Fruit fly (Drosophila melanogaster) whole organism, embryonic: ENCODE measurements around the gene CG46059.

ENCODE experiments used
- Atf3 ChIP-seq: fragments of 200-800 bp; sonication (Bioruptor generic); optimal IDR thresholded peaks from 3 replicates; lab custom pipeline; 2016; ENCODE audit warnings: missing biosample characterization, missing genetic modification characterization
- CG10274 ChIP-seq: fragments of 200-800 bp; sonication (Bioruptor generic); optimal IDR thresholded peaks from 3 replicates; lab custom pipeline; 2017; ENCODE audit warnings: missing biosample characterization, mild to moderate bottlenecking, missing genetic modification characterization
- CG10366 ChIP-seq: fragments of 200-800 bp; sonication (Bioruptor generic); IDR thresholded peaks from 2 replicates; pipeline ENCODE4 v1.3.6; 2022; ENCODE audit warnings: missing biosample characterization, missing genetic modification characterization
- CG10543 ChIP-seq: fragments of 200-800 bp; sonication (Bioruptor generic); optimal IDR thresholded peaks from 3 replicates; lab custom pipeline; 2017; ENCODE audit warnings: missing biosample characterization, mild to moderate bottlenecking, missing genetic modification characterization, moderate library complexity
- CG11247 ChIP-seq: fragments of 200-800 bp; sonication (Bioruptor generic); IDR thresholded peaks from 2 replicates; pipeline ENCODE4 v1.3.6; 2022; ENCODE audit warnings: missing biosample characterization, missing genetic modification characterization
- CG11504 ChIP-seq: fragments of 200-800 bp; sonication (Bioruptor generic); optimal IDR thresholded peaks from 3 replicates; lab custom pipeline; 2019; ENCODE audit warnings: missing biosample characterization, mild to moderate bottlenecking, missing genetic modification characterization, moderate library complexity
- CG13424 ChIP-seq: fragments of 200-800 bp; sonication (Bioruptor generic); optimal IDR thresholded peaks from 2 replicates; lab custom pipeline; 2019; ENCODE audit warnings: missing biosample characterization, mild to moderate bottlenecking, missing genetic modification characterization, moderate library complexity
- CG14710 ChIP-seq: fragments of 200-800 bp; sonication (Bioruptor generic); optimal IDR thresholded peaks from 3 replicates; lab custom pipeline; 2019; ENCODE audit warnings: missing biosample characterization, mild to moderate bottlenecking, missing genetic modification characterization, moderate library complexity
- CG17829 ChIP-seq: fragments of 200-800 bp; optimal IDR thresholded peaks from 2 replicates; lab custom pipeline; 2019; ENCODE audit warnings: missing biosample characterization, mild to moderate bottlenecking, missing genetic modification characterization, moderate library complexity
- CG1832 ChIP-seq: fragments of 200-800 bp; sonication (Bioruptor generic); optimal IDR thresholded peaks from 2 replicates; lab custom pipeline; 2017; ENCODE audit warnings: missing biosample characterization, mild to moderate bottlenecking, missing genetic modification characterization, inconsistent platforms
- CG18764 ChIP-seq: fragments of 200-800 bp; sonication (Bioruptor generic); optimal IDR thresholded peaks from 3 replicates; lab custom pipeline; 2016; ENCODE audit warnings: missing biosample characterization, missing genetic modification characterization
- CG2120 ChIP-seq: fragments of 200-800 bp; sonication (Bioruptor generic); optimal IDR thresholded peaks from 3 replicates; lab custom pipeline; 2016; ENCODE audit warnings: missing biosample characterization, missing genetic modification characterization
- CG2202 ChIP-seq: fragments of 200-800 bp; sonication (Bioruptor generic); optimal IDR thresholded peaks from 2 replicates; lab custom pipeline; 2018; ENCODE audit warnings: missing biosample characterization, mild to moderate bottlenecking, missing genetic modification characterization
- CG32532 ChIP-seq: fragments of 200-800 bp; sonication (Bioruptor generic); IDR thresholded peaks from 2 replicates; pipeline ENCODE4 v1.3.6; 2022; ENCODE audit warnings: missing biosample characterization, missing genetic modification characterization
- CG3847 ChIP-seq: fragments of 200-800 bp; sonication (Bioruptor generic); IDR thresholded peaks from 2 replicates; pipeline ENCODE4 v1.3.6; 2022; ENCODE audit warnings: missing biosample characterization, missing genetic modification characterization
- CG4328 ChIP-seq: fragments of 200-800 bp; sonication (Bioruptor generic); optimal IDR thresholded peaks from 3 replicates; lab custom pipeline; 2017; ENCODE audit warnings: missing biosample characterization, missing genetic modification reagents, missing genetic modification characterization
- CG4730 ChIP-seq: fragments of 200-800 bp; sonication (Bioruptor generic); IDR thresholded peaks from 2 replicates; pipeline ENCODE4 v1.3.6; 2022; ENCODE audit warnings: missing biosample characterization, missing genetic modification characterization
- CG6791 ChIP-seq: fragments of 200-800 bp; sonication (Bioruptor generic); IDR thresholded peaks from 3 replicates; pipeline ENCODE4 v1.3.6; 2022; ENCODE audit warnings: missing biosample characterization, missing genetic modification characterization; ENCODE audit not compliant: partially characterized antibody
- CG8290 ChIP-seq, 3 experiments: fragments of 200-800 bp; sonication (Bioruptor generic); optimal IDR thresholded peaks; 2 replicates each; lab custom pipeline; 2016 to 2019; ENCODE audit warnings: missing biosample characterization in 3 of 3, missing genetic modification characterization in 3 of 3, mild to moderate bottlenecking in 2 of 3, moderate library complexity in 1 of 3
- CG9797 ChIP-seq: fragments of 200-800 bp; sonication (Bioruptor generic); optimal IDR thresholded peaks from 3 replicates; lab custom pipeline; 2018; ENCODE audit warnings: missing biosample characterization, mild to moderate bottlenecking, missing genetic modification characterization
- Dref ChIP-seq: fragments of 200-800 bp; sonication (Bioruptor generic); IDR thresholded peaks from 2 replicates; pipeline ENCODE4 v1.3.6; 2022; ENCODE audit warnings: missing biosample characterization, missing genetic modification characterization
- Ets65A ChIP-seq: fragments of 200-800 bp; sonication (Bioruptor generic); peaks from one replicate; lab custom pipeline; 2016; ENCODE audit warnings: missing biosample characterization, missing genetic modification characterization
- HmgD ChIP-seq: fragments of 200-800 bp; sonication (Bioruptor generic); optimal IDR thresholded peaks from 3 replicates; lab custom pipeline; 2016; ENCODE audit warnings: missing biosample characterization, missing genetic modification characterization
- HmgZ ChIP-seq: fragments of 200-800 bp; sonication (Bioruptor generic); optimal IDR thresholded peaks from 2 replicates; lab custom pipeline; 2018; ENCODE audit warnings: missing biosample characterization, mild to moderate bottlenecking, missing genetic modification characterization
- Hsf ChIP-seq: fragments of 200-800 bp; sonication (Bioruptor generic); optimal IDR thresholded peaks from 3 replicates; lab custom pipeline; 2016; ENCODE audit warnings: missing biosample characterization, missing genetic modification characterization
- Max ChIP-seq: fragments of 200-800 bp; sonication (Bioruptor generic); optimal IDR thresholded peaks from 2 replicates; lab custom pipeline; 2016; ENCODE audit warnings: missing biosample characterization, mild to moderate bottlenecking, missing genetic modification characterization
- Med ChIP-seq: fragments of 200-800 bp; sonication (Bioruptor generic); peaks from one replicate; lab custom pipeline; 2016; ENCODE audit warnings: missing biosample characterization, missing genetic modification characterization, mild to moderate bottlenecking, inconsistent platforms, moderate library complexity
- Opbp ChIP-seq: fragments of 200-800 bp; sonication (Bioruptor generic); IDR thresholded peaks from 3 replicates; pipeline ENCODE4 v1.3.6; 2022; ENCODE audit warnings: missing biosample characterization, missing genetic modification characterization; ENCODE audit not compliant: partially characterized antibody
- YL-1 ChIP-seq: fragments of 200-800 bp; sonication (Bioruptor generic); optimal IDR thresholded peaks from 3 replicates; lab custom pipeline; 2017; ENCODE audit warnings: missing biosample characterization, mild to moderate bottlenecking, missing genetic modification characterization
- da ChIP-seq: fragments of 200-800 bp; sonication (Bioruptor generic); optimal IDR thresholded peaks from 2 replicates; lab custom pipeline; 2016; ENCODE audit warnings: missing biosample characterization, missing genetic modification characterization
- danr ChIP-seq: fragments of 200-800 bp; sonication (Bioruptor generic); IDR thresholded peaks from 2 replicates; pipeline ENCODE4 v1.3.6; 2022; ENCODE audit warnings: missing biosample characterization, missing genetic modification characterization
- dimm ChIP-seq: fragments of 200-800 bp; sonication (Bioruptor generic); IDR thresholded peaks from 2 replicates; pipeline ENCODE4 v1.3.6; 2022; ENCODE audit warnings: missing biosample characterization, missing genetic modification characterization
- dmrt99B ChIP-seq: fragments of 200-800 bp; sonication (Bioruptor generic); optimal IDR thresholded peaks from 2 replicates; lab custom pipeline; 2018; ENCODE audit warnings: missing biosample characterization, mild to moderate bottlenecking, missing genetic modification characterization, moderate library complexity
- dysf ChIP-seq: fragments of 200-800 bp; sonication (Bioruptor generic); IDR thresholded peaks from 3 replicates; pipeline ENCODE4 v1.3.6; 2022; ENCODE audit warnings: missing biosample characterization, missing genetic modification characterization
- emc ChIP-seq: fragments of 200-800 bp; sonication (Bioruptor generic); optimal IDR thresholded peaks from 2 replicates; lab custom pipeline; 2016; ENCODE audit warnings: missing biosample characterization, missing genetic modification characterization
- eve ChIP-seq, 2 experiments: fragments of >200 bp; optimal IDR thresholded peaks; 2 replicates each; lab custom pipeline; 2017; ENCODE audit warnings: missing biosample characterization in 2 of 2, missing genetic modification characterization in 2 of 2
- fru ChIP-seq: fragments of >200 bp; optimal IDR thresholded peaks from 2 replicates; lab custom pipeline; 2017
- gcm2 ChIP-seq: fragments of 200-800 bp; sonication (Bioruptor generic); optimal IDR thresholded peaks from 2 replicates; lab custom pipeline; 2016; ENCODE audit warnings: missing biosample characterization, missing genetic modification characterization
- insv ChIP-seq, 2 experiments: fragments of 200-800 bp; sonication (Bioruptor generic); optimal IDR thresholded peaks; 3 replicates each; lab custom pipeline; 2016 to 2018; ENCODE audit warnings: missing biosample characterization in 2 of 2, missing genetic modification characterization in 2 of 2
- lilli ChIP-seq: fragments of 200-800 bp; sonication (Bioruptor generic); optimal IDR thresholded peaks from 3 replicates; lab custom pipeline; 2016; ENCODE audit warnings: missing biosample characterization, missing genetic modification characterization
- lov ChIP-seq, 2 experiments: fragments of 200-800 bp in 1 of 2; fragments of >200 bp in 1 of 2; sonication (Bioruptor generic) in 1 of 2; IDR thresholded peaks in 1 of 2; optimal IDR thresholded peaks in 1 of 2; 2 replicates in 1 of 2; 3 replicates in 1 of 2; pipeline versions ENCODE4 v1.3.6 to Lab custom; 2017 to 2022; ENCODE audit warnings: missing biosample characterization in 1 of 2, missing genetic modification characterization in 1 of 2
- maf-S ChIP-seq: fragments of 200-800 bp; sonication (Bioruptor generic); optimal IDR thresholded peaks from 2 replicates; lab custom pipeline; 2016; ENCODE audit warnings: missing biosample characterization, missing genetic modification characterization
- pros ChIP-seq: fragments of 200-800 bp; sonication (Bioruptor generic); optimal IDR thresholded peaks from 3 replicates; lab custom pipeline; 2019; ENCODE audit warnings: missing biosample characterization, mild to moderate bottlenecking, missing genetic modification characterization, moderate library complexity
- pzg ChIP-seq: fragments of 200-800 bp; sonication (Bioruptor generic); optimal IDR thresholded peaks from 3 replicates; lab custom pipeline; 2018; ENCODE audit warnings: missing biosample characterization, mild to moderate bottlenecking, missing genetic modification characterization, moderate library complexity
- seq ChIP-seq: fragments of 200-800 bp; sonication (Bioruptor generic); IDR thresholded peaks from 2 replicates; pipeline ENCODE4 v1.3.6; 2022; ENCODE audit warnings: missing biosample characterization, missing genetic modification characterization
- tgo ChIP-seq: fragments of 200-800 bp; sonication (Bioruptor generic); IDR thresholded peaks from 3 replicates; pipeline ENCODE4 v1.3.6; 2022; ENCODE audit warnings: missing biosample characterization, missing genetic modification characterization
- twi ChIP-seq: fragments of 200-800 bp; optimal IDR thresholded peaks from 2 replicates; lab custom pipeline; 2019; ENCODE audit warnings: missing biosample characterization, mild to moderate bottlenecking, missing genetic modification characterization, moderate library complexity
- wor ChIP-seq: fragments of 200-800 bp; sonication (Bioruptor generic); IDR thresholded peaks from 2 replicates; pipeline ENCODE4 v1.3.6; 2022; ENCODE audit warnings: missing biosample characterization, missing genetic modification characterization

The CG46059 gene

dm6 chr2L:19185676-19186239, 2.2 kb upstream of the CG46059 start, which contains the start of the genes gammaTub37C and pigeon (continued):
- TF ChIP-seq Max (GFP tag; lab: Kevin White, UChicago) (peak; percentile 21), lov (optimal IDR thresholded peaks at IDR 0.05; lab: Kevin White, UChicago) (no peak), lov (GFP tag; IDR thresholded peaks at IDR 0.05; lab: Robert Waterston, UW) (no peak), CG8290 (GFP tag; optimal IDR thresholded peaks at IDR 0.05; lab: Kevin White, UChicago) (no peak), CG8290 (tag; optimal IDR thresholded peaks at IDR 0.05; lab: Kevin White, UChicago) (peak in 1 of 2 experiments; percentile 42), CG10543 (no peak), CG4730 (GFP tag; lab: Robert Waterston, UW) (no peak), HmgD (GFP tag; lab: Kevin White, UChicago) (no peak), Dref (GFP tag; lab: Robert Waterston, UW) (no peak), CG13424 (tag; lab: Kevin White, UChicago) (peak; percentile 2), dysf (GFP tag; lab: Robert Waterston, UW) (no peak), dimm (GFP tag; lab: Robert Waterston, UW) (no peak), Med (GFP tag; lab: Kevin White, UChicago) (peak; percentile 77), CG32532 (no peak), CG11504 (tag; lab: Kevin White, UChicago) (no peak), seq (GFP tag; lab: Robert Waterston, UW) (no peak), CG11247 (GFP tag; lab: Robert Waterston, UW) (no peak), wor (GFP tag; lab: Robert Waterston, UW) (no peak), CG14710 (peak; percentile 30), Atf3 (GFP tag; lab: Kevin White, UChicago) (no peak), CG1832 (GFP tag; lab: Kevin White, UChicago) (no peak), tgo (no peak), fru (no peak), eve (GFP tag; optimal IDR thresholded peaks at IDR 0.05; lab: Kevin White, UChicago) (no peak), danr (no peak), CG9797 (GFP tag; lab: Kevin White, UChicago) (peak; percentile 74), CG6791 (no peak)

dm6 chr2L:19182710-19183109, 877 bp downstream of the CG46059 start, which contains the start of gene CG42688:
CG42688 (minus strand) TSS chr2L:19182810.
- TF ChIP-seq CG10274 (GFP tag; lab: Kevin White, UChicago) (no peak), Ets65A (GFP tag; lab: Kevin White, UChicago) (peak; percentile 34), maf-S (GFP tag; lab: Kevin White, UChicago) (no peak), gcm2 (no peak)

- TF ChIP-seq CG4328 (GFP tag; lab: Kevin White, UChicago), result no peak
- TF ChIP-seq CG18764 (GFP tag; lab: Kevin White, UChicago), result no peak
- TF ChIP-seq CG2202 (tag; lab: Kevin White, UChicago), result no peak
- TF ChIP-seq CG2120 (GFP tag; lab: Kevin White, UChicago), result peak; percentile 18
- peak; percentile 23 for TF ChIP-seq CG17829 (tag; lab: Kevin White, UChicago)
- TF ChIP-seq da (GFP tag; lab: Kevin White, UChicago), result peak; percentile 5
- peak; percentile 54 for TF ChIP-seq pzg (GFP tag; lab: Kevin White, UChicago)
- TF ChIP-seq CG10366 (GFP tag; lab: Robert Waterston, UW), result no peak
- peak in 1 of 2 experiments; percentile 91 for TF ChIP-seq insv (GFP tag; optimal IDR thresholded peaks at IDR 0.05; lab: Kevin White, UChicago)
- TF ChIP-seq YL-1, result peak; percentile 42
- TF ChIP-seq Opbp (GFP tag; lab: Robert Waterston, UW), result no peak
- TF ChIP-seq lilli (GFP tag; lab: Kevin White, UChicago), result peak; percentile 20
- peak; percentile 11 for TF ChIP-seq pros (GFP tag; lab: Kevin White, UChicago)
- TF ChIP-seq emc (GFP tag; lab: Kevin White, UChicago), result no peak
- TF ChIP-seq HmgZ (tag; lab: Kevin White, UChicago), result peak; percentile 3
- no peak for TF ChIP-seq CG3847 (GFP tag; lab: Robert Waterston, UW)
- TF ChIP-seq twi (tag; lab: Kevin White, UChicago), result peak; percentile 91
- TF ChIP-seq Hsf, result no peak
- no peak for TF ChIP-seq dmrt99B
Measured at dm6 chr2L:19181153-19181892, 2.3 kb downstream of the CG46059 start, which contains the start of gene CG17568. CG17568 (minus strand) TSS chr2L:19181702.
